Fruit fly (Drosophila melanogaster) S2 (cell line): ENCODE results near the gene CG1722.

ENCODE experiments used
- CG8478 ChIP-seq: fragments of >200 bp; optimal IDR thresholded peaks from 2 replicates; lab custom pipeline; 2018
- CTCF ChIP-seq, 2 experiments: fragments of >200 bp; optimal IDR thresholded peaks; 2 replicates each; lab custom pipeline; 2018

DNA sequence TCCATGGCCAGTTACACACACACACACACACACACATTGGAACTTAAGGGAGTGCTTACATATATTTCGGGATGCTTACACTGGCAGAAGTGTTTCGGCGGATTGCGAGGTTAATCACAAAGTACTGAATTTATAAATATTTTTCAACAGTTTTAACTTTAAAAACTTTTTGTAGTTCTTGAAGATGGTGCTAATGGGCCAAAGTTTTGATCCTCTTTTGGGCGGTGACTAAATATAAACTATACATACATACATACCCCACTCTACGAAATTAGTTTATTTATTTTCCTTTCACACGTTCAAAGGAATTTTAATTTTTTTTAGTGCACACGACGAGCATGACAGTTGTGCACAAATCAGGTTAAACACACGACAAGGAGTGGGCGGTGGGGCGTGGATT, 24.6 kb downstream of the CG1722 start:
- no peak for TF ChIP-seq CG8478 (lab: Kevin White, UChicago)
- TF ChIP-seq CTCF (optimal IDR thresholded peaks at IDR 0.05; lab: Kevin White, UChicago) = no peak
